Worm (Caenorhabditis elegans): ENCODE data around the gene cht-4.

- TF ChIP-seq egl-27 (tag; optimal IDR thresholded peaks at IDR 0.05) (no peak), ama-1 (optimal IDR thresholded peaks at IDR 0.05) (no peak), fos-1 (tag; optimal IDR thresholded peaks at IDR 0.05) (no peak), efl-1 (optimal IDR thresholded peaks at IDR 0.05) (no peak), efl-1 (GFP tag; optimal IDR thresholded peaks at IDR 0.05 in 1 of 2) (no peak)
Measured at ce11 chrIII:1678671-1679070, 21.4 kb upstream of the cht-4 start.
